Worm (Caenorhabditis elegans) whole organism, late embryonic: Measurements from ENCODE around the gene hars-1.

Experiments
- ahr-1 ChIP-seq: sonication (generic microtip); optimal IDR thresholded peaks from 2 replicates; lab custom pipeline; 2016; ENCODE audit warnings: missing genetic modification characterization, missing compliant biosample characterization
- ama-1 ChIP-seq: fragments of 150-350 bp; optimal IDR thresholded peaks from 2 replicates; lab custom pipeline; 2014
- ceh-48 ChIP-seq: sonication (generic microtip); optimal IDR thresholded peaks from 2 replicates; lab custom pipeline; 2016; ENCODE audit warnings: missing genetic modification characterization, inconsistent platforms, missing compliant biosample characterization
- dve-1 ChIP-seq: sonication (generic microtip); optimal IDR thresholded peaks from 2 replicates; lab custom pipeline; 2017; ENCODE audit warnings: antibody characterized with exemption, mild to moderate bottlenecking, missing genetic modification characterization, missing compliant biosample characterization
- eyg-1 ChIP-seq: sonication (generic microtip); optimal IDR thresholded peaks from 2 replicates; lab custom pipeline; 2016; ENCODE audit warnings: missing genotype, missing genetic modification characterization, missing compliant biosample characterization

- TF ChIP-seq dve-1 (tag; lab: Kevin White, UChicago) (peak; percentile 85), ahr-1 (tag; lab: Kevin White, UChicago) (no peak), ama-1 (lab: Kevin White, UChicago) (peak; percentile 55), eyg-1 (tag; lab: Kevin White, UChicago) (peak; percentile 72), ceh-48 (tag; lab: Kevin White, UChicago) (no peak)
These were observed 37.0 kb upstream of the hars-1 start for ce11 chrIV:10821672-10822304.
